Worm (Caenorhabditis elegans) whole organism, midembryonic: ENCODE data around the gene adk-1.

ENCODE experiments used
- T22C8.4 ChIP-seq: fragments of 200-800 bp; sonication (Bioruptor generic); IDR thresholded peaks from 2 replicates; pipeline ENCODE4 v1.3.6; 2022; ENCODE audit warnings: missing genetic modification characterization, missing compliant biosample characterization
- cog-1 ChIP-seq: sonication (generic microtip); optimal IDR thresholded peaks from 2 replicates; lab custom pipeline; 2016; ENCODE audit warnings: missing genetic modification characterization, missing compliant biosample characterization
- flt-1 ChIP-seq: fragments of 200-800 bp; sonication (Bioruptor generic); IDR thresholded peaks from 2 replicates; pipeline ENCODE4 v1.3.6; 2022; ENCODE audit warnings: missing genetic modification characterization, missing compliant biosample characterization
- klf-2 ChIP-seq: fragments of 200-800 bp; sonication (Bioruptor generic); conservative IDR thresholded peaks from 2 replicates; pipeline ENCODE4 v1.3.6; 2022; ENCODE audit warnings: missing genetic modification reagents, missing genetic modification characterization, missing compliant biosample characterization
- med-1 ChIP-seq: sonication (generic microtip); optimal IDR thresholded peaks from 2 replicates; lab custom pipeline; 2017; ENCODE audit warnings: missing genetic modification characterization, mild to moderate bottlenecking, missing compliant biosample characterization, antibody characterized with exemption, missing genetic modification reagents; ENCODE audit not compliant: insufficient read depth
- ref-1 ChIP-seq: fragments of 200-800 bp; sonication (Bioruptor generic); conservative IDR thresholded peaks from 2 replicates; pipeline ENCODE4 v1.3.6; 2022; ENCODE audit warnings: missing genetic modification reagents, missing genetic modification characterization, missing compliant biosample characterization
- tab-1 ChIP-seq: fragments of 200-800 bp; sonication (Bioruptor generic); IDR thresholded peaks from 2 replicates; pipeline ENCODE4 v1.3.6; 2022; ENCODE audit warnings: missing genetic modification characterization, missing compliant biosample characterization
- ztf-23 ChIP-seq: fragments of 200-800 bp; sonication (Bioruptor generic); IDR thresholded peaks from 2 replicates; pipeline ENCODE4 v1.3.6; 2022; ENCODE audit warnings: missing genetic modification reagents, missing genetic modification characterization, missing compliant biosample characterization
- ztf-29 ChIP-seq: fragments of 200-800 bp; sonication (Bioruptor generic); IDR thresholded peaks from 2 replicates; pipeline ENCODE4 v1.3.6; 2022; ENCODE audit warnings: missing genetic modification reagents, missing genetic modification characterization, missing compliant biosample characterization

adk-1 gene

DNA sequence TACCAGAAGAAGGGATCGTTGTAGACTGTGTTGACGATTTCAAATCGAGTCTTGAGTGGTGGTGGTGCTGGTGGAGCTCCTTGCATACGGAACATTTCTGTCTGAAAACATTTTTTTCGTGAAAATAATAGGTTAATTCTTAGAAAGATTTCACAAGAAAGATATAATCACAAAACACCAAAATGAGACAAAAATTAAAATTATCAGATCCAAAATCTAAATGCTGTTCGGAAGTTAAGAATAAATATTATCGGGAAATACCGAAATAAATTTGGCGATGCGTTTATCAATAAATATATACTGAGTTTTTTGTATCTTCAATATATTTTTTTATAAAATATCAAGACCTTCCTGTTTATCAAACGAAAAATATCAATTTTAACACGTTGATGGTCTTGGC lies 32.1 kb downstream of the adk-1 start, which contains the start of gene C08F8.9:
Gene C08F8.9 (minus strand): TSS at position 101 of the 400 bp plus-strand sequence.
- no peak for TF ChIP-seq flt-1 (GFP tag; lab: Robert Waterston, UW)
- no peak for TF ChIP-seq ztf-23 (GFP tag; lab: Robert Waterston, UW)
- TF ChIP-seq ztf-29 (GFP tag; lab: Robert Waterston, UW) = no peak
- no peak for TF ChIP-seq med-1 (GFP tag; lab: Kevin White, UChicago)
- no peak for TF ChIP-seq cog-1 (tag; lab: Kevin White, UChicago)
- TF ChIP-seq klf-2 (GFP tag; lab: Robert Waterston, UW) = no peak
- no peak for TF ChIP-seq ref-1 (GFP tag; lab: Robert Waterston, UW)
- TF ChIP-seq tab-1 (GFP tag; lab: Robert Waterston, UW) = no peak

DNA sequence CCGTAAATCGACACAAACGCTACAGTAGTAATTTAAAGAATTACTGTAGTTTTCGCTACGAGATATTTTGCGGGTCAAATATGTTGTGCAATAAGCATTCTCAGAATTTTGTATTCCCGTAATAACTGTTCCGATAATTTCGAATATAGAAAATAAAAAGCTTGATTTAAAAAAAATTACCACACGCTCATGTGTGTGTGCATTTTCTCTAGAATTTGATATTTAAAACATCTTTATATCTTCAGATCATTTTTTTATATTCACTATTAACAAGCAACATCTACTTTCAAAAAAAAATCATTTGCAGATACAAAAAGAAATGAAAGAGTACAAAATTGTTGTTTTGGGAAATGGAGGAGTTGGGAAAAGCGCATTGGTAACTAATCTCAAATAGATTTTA lies 33.7 kb downstream of the adk-1 start, which contains the start of gene rap-3:
Gene rap-3 (plus strand): TSS at position 301 of the 400 bp plus-strand sequence.
- TF ChIP-seq ztf-29 (GFP tag; lab: Robert Waterston, UW) = no peak
- TF ChIP-seq ztf-23 (GFP tag; lab: Robert Waterston, UW) = no peak
- TF ChIP-seq tab-1 (GFP tag; lab: Robert Waterston, UW) = no peak
- no peak for TF ChIP-seq T22C8.4 (GFP tag; lab: Robert Waterston, UW)
- TF ChIP-seq med-1 (GFP tag; lab: Kevin White, UChicago) = no peak
- no peak for TF ChIP-seq ref-1 (GFP tag; lab: Robert Waterston, UW)
- no peak for TF ChIP-seq cog-1 (tag; lab: Kevin White, UChicago)
- no peak for TF ChIP-seq klf-2 (GFP tag; lab: Robert Waterston, UW)
- TF ChIP-seq flt-1 (GFP tag; lab: Robert Waterston, UW) = no peak

DNA sequence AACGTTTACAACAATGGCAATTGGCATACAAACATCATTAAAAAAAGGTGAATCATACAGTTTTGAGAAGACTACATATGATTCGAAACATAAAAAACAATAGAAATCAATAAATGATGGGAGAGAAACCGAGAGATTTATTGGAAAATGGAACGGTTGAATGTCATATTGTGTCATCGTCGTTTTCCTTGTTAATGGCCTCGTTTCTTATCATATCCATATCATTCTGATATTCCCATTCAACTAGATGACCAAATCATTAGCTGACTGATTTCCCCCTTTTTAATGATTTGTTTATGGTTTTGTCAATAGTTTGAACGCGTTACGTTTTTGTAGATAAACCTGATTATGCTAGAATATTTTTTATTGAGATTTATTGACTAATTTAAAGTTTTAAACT lies 35.9 kb downstream of the adk-1 start:
- TF ChIP-seq ref-1 (GFP tag; lab: Robert Waterston, UW) (no peak), cog-1 (tag; lab: Kevin White, UChicago) (no peak), med-1 (GFP tag; lab: Kevin White, UChicago) (no peak), tab-1 (GFP tag; lab: Robert Waterston, UW) (no peak), klf-2 (GFP tag; lab: Robert Waterston, UW) (no peak), T22C8.4 (GFP tag; lab: Robert Waterston, UW) (no peak), ztf-23 (GFP tag; lab: Robert Waterston, UW) (no peak), ztf-29 (GFP tag; lab: Robert Waterston, UW) (no peak), flt-1 (GFP tag; lab: Robert Waterston, UW) (no peak)

DNA sequence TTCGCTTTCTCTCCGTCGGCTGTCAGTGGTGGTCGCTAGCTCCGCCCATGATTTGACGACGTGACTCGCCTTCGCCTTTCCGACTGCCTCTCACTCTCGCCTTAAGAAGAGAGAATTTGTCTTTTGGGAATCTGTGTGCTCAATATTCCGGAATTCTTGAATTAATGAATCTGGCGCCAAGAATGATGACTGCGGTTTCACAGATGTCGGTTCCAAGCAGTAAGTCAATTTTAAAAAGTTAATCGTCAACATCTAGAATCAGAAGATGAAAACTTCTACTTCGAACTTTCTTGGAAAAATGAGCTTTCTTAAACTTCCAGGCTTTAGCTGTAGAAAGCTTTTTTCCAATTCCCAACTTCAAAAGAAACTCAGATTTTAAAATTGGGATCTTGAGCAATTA lies 41.0 kb downstream of the adk-1 start, which contains the start of gene nhr-67:
Gene nhr-67 (plus strand): TSS at position 97 of the 400 bp plus-strand sequence.
- TF ChIP-seq ztf-23 (GFP tag; lab: Robert Waterston, UW) = no peak
- no peak for TF ChIP-seq klf-2 (GFP tag; lab: Robert Waterston, UW)
- TF ChIP-seq med-1 (GFP tag; lab: Kevin White, UChicago) = no peak
- TF ChIP-seq ref-1 (GFP tag; lab: Robert Waterston, UW) = no peak
- no peak for TF ChIP-seq cog-1 (tag; lab: Kevin White, UChicago)
- TF ChIP-seq flt-1 (GFP tag; lab: Robert Waterston, UW) = no peak
- no peak for TF ChIP-seq T22C8.4 (GFP tag; lab: Robert Waterston, UW)
- no peak for TF ChIP-seq tab-1 (GFP tag; lab: Robert Waterston, UW)
- TF ChIP-seq ztf-29 (GFP tag; lab: Robert Waterston, UW) = no peak

DNA sequence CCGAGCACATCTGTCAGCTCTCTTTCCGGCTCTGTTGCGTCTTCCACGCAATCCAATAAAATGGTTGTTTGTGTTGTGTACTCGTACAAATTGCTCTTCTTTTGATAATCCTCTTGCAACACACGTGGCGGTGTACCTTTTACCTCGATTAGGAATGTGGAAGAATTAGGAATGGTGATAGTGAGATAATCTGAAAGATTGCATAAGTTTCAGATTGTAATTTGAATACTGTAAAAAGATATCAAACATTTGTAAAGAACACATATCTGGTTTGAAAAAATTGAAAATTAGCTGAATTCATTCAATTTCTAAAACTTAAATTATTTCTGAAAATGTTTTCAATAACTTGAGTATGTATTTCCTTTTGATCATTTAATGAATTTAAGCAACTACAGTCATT lies 45.8 kb downstream of the adk-1 start, which contains the start of gene C08F8.6:
Gene C08F8.6 (minus strand): TSS at position 101 of the 400 bp plus-strand sequence.
- TF ChIP-seq ztf-29 (GFP tag; lab: Robert Waterston, UW) (no peak), ref-1 (GFP tag; lab: Robert Waterston, UW) (no peak), flt-1 (GFP tag; lab: Robert Waterston, UW) (no peak), klf-2 (GFP tag; lab: Robert Waterston, UW) (no peak)

DNA sequence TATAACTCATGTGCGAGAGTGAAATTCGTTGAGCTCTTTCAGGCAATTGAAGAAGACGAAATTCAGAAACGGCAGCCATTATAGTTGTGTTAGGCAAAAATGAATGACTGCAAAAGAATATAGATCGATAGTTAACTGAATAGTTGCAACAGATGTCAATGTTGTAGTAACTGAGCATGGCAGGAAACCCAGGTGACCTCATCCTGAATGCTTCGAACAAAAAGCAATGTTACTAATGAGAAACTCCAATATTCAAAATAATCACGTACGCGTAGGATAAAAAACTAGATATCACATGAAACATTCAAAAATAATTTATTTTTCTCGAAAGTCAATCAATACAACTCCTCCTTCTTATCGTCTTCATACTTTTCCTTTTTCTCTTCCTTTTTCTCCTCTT lies 48.2 kb downstream of the adk-1 start, which contains the start of gene fbxb-9:
Gene fbxb-9 (minus strand): TSS at position 101 of the 400 bp plus-strand sequence.
- TF ChIP-seq cog-1 (tag; lab: Kevin White, UChicago) (no peak), T22C8.4 (GFP tag; lab: Robert Waterston, UW) (no peak), tab-1 (GFP tag; lab: Robert Waterston, UW) (no peak), klf-2 (GFP tag; lab: Robert Waterston, UW) (no peak), med-1 (GFP tag; lab: Kevin White, UChicago) (no peak)

DNA sequence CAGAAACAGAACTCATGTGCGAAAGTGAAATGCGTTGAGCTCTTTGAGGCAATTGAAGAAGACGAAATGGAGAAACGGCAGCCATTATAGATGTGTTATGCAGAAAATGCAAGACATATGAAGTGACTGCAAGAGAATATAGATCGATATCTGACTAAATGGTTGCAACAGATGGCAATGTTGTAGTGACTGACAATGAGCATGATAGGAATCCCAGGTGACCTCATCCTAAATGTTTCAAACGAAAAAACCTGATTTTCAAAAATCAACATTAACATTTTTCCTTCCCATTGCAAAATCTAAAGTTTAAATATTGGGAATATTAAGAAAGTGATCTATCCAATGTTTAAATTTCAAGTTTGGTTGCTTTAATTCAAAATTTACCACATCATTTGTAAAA lies 49.9 kb downstream of the adk-1 start, which contains the start of gene C08F8.15:
Gene C08F8.15 (minus strand): TSS at position 101 of the 400 bp plus-strand sequence.
- no peak for TF ChIP-seq ztf-29 (GFP tag; lab: Robert Waterston, UW)
- no peak for TF ChIP-seq ref-1 (GFP tag; lab: Robert Waterston, UW)
- no peak for TF ChIP-seq med-1 (GFP tag; lab: Kevin White, UChicago)
- TF ChIP-seq klf-2 (GFP tag; lab: Robert Waterston, UW) = no peak
- no peak for TF ChIP-seq tab-1 (GFP tag; lab: Robert Waterston, UW)
- TF ChIP-seq T22C8.4 (GFP tag; lab: Robert Waterston, UW) = no peak
- TF ChIP-seq ztf-23 (GFP tag; lab: Robert Waterston, UW) = no peak
- TF ChIP-seq cog-1 (tag; lab: Kevin White, UChicago) = no peak
- TF ChIP-seq flt-1 (GFP tag; lab: Robert Waterston, UW) = no peak

DNA sequence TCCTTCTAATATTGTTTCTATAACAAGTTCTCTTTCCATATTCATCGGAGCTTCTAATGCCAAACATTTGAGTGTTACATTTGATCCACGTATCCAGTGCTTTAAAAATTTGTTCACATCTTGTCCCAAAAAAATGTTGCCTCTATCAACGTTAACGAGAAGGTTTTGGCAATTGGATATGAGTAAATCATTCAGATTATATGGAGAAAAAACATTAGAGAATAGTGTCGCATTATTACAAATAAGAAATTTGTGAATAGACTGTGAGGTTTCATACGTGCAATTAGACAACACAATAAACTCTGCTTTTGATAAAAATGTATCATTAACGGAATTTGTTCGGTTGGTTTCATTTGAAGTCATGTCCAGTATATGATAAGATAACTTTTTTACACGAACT lies 50.7 kb downstream of the adk-1 start, which contains the start of gene mboa-4:
Gene mboa-4 (minus strand): TSS at position 101 of the 400 bp plus-strand sequence.
- no peak for TF ChIP-seq ztf-23 (GFP tag; lab: Robert Waterston, UW)
- no peak for TF ChIP-seq T22C8.4 (GFP tag; lab: Robert Waterston, UW)
- no peak for TF ChIP-seq cog-1 (tag; lab: Kevin White, UChicago)
- TF ChIP-seq ref-1 (GFP tag; lab: Robert Waterston, UW) = no peak
- TF ChIP-seq klf-2 (GFP tag; lab: Robert Waterston, UW) = no peak
